Fruit fly (Drosophila melanogaster): Measurements from ENCODE around the gene Eig71Eg.

Gene Eig71Eg

DNA sequence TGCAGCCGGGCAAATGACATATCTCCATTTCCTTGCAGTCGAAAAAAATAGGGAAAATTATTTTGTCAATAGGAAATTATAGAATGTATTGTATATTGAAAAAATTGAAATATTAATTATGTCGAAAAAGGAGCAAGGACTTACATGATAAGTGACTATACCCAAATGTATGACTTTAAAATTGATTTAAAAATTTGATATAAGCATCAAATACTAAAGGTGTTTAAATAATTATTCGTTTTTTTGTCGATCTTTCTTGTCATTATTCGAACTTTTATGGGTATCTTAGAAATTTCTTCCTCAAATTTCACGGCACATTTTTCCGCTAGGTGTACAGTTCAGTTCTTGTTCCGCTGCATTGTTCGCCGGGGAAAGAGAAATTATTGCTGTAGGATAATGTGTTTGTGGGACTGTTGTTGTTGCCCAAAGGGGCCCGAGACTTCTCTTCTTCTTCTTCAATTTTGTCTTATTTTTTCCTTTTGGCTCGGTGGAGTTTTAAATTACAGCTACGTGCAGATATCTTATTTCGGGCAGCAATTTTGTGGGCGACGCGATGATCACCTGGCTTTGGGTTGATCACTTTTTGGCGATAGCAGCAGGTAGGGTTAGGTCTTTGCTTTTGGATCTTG is 43.0 kb downstream of the Eig71Eg start:
- TF ChIP-seq lz (GFP tag; optimal IDR thresholded peaks at IDR 0.05) (peak; percentile 74), CG8319 (GFP tag; optimal IDR thresholded peaks at IDR 0.05) (peak; percentile 49), CG9139 (GFP tag; optimal IDR thresholded peaks at IDR 0.05) (peak; percentile 33), Hr4 (GFP tag; optimal IDR thresholded peaks at IDR 0.05) (no peak), Ets21C (GFP tag; optimal IDR thresholded peaks at IDR 0.05) (peak; percentile 62), Eip93F (GFP tag; optimal IDR thresholded peaks at IDR 0.05) (no peak), topi (GFP tag; optimal IDR thresholded peaks at IDR 0.05) (peak; percentile 87), Gug (GFP tag; IDR thresholded peaks at IDR 0.05) (no peak), dsx (GFP tag; optimal IDR thresholded peaks at IDR 0.05; ENCODE audit: poor library complexity, severe bottlenecking) (peak; percentile 59), fd85E (GFP tag; optimal IDR thresholded peaks at IDR 0.05) (no peak), CG6808 (GFP tag; optimal IDR thresholded peaks at IDR 0.05) (peak; percentile 79), CG11762 (GFP tag; optimal IDR thresholded peaks at IDR 0.05; ENCODE audit: insufficient read depth) (peak; percentile 46), CG4318 (GFP tag; optimal IDR thresholded peaks at IDR 0.05) (peak; percentile 5), CG10631 (GFP tag; optimal IDR thresholded peaks at IDR 0.05) (peak; percentile 83), Lpt (GFP tag; optimal IDR thresholded peaks at IDR 0.05) (no peak), esn (GFP tag; optimal IDR thresholded peaks at IDR 0.05) (peak; percentile 91), CG8119 (GFP tag; IDR thresholded peaks at IDR 0.05) (peak; percentile 56; the same call in 2 of the 3 replicates), Ets96B (tag; optimal IDR thresholded peaks at IDR 0.05) (peak; percentile 85), CG11294 (GFP tag; IDR thresholded peaks at IDR 0.05) (no peak), CG31627 (GFP tag; optimal IDR thresholded peaks at IDR 0.05) (peak; percentile 82), CG1621 (tag; optimal IDR thresholded peaks at IDR 0.05) (no peak), CG7368 (GFP tag; optimal IDR thresholded peaks at IDR 0.05) (no peak), achi (GFP tag; optimal IDR thresholded peaks at IDR 0.05) (peak; percentile 84), Smox (GFP tag; optimal IDR thresholded peaks at IDR 0.05) (peak; percentile 89), ss (GFP tag; optimal IDR thresholded peaks at IDR 0.05) (peak; percentile 35 to 55), dac (GFP tag; optimal IDR thresholded peaks at IDR 0.05) (no peak), CG32006 (GFP tag; optimal IDR thresholded peaks at IDR 0.05) (peak; percentile 59), net (GFP tag; optimal IDR thresholded peaks at IDR 0.05) (peak; percentile 62), CG3919 (GFP tag; optimal IDR thresholded peaks at IDR 0.05) (peak; percentile 59), CG15336 (GFP tag; IDR thresholded peaks at IDR 0.05) (0 out of 2 replicates have a peak, but pooled peaks have one; percentile 10), CG8632 (GFP tag; optimal IDR thresholded peaks at IDR 0.05) (peak; percentile 80), svp (GFP tag) (peak; percentile 95), Eip75B (GFP tag; optimal IDR thresholded peaks at IDR 0.05) (peak; percentile 73), fd59A (GFP tag; optimal IDR thresholded peaks at IDR 0.05) (peak; percentile 76), CG6163 (GFP tag; IDR thresholded peaks at IDR 0.05) (peak; percentile 34; the same call in 1 of the 3 replicates), CG16779 (tag; optimal IDR thresholded peaks at IDR 0.05) (no peak), salr (GFP tag; optimal IDR thresholded peaks at IDR 0.05) (peak; percentile 20 to 83), CG34406 (GFP tag; optimal IDR thresholded peaks at IDR 0.05) (peak; percentile 77), CG11902 (GFP tag; optimal IDR thresholded peaks at IDR 0.05) (peak; percentile 39), Hr38 (GFP tag; optimal IDR thresholded peaks at IDR 0.05) (no peak), CG6854 (GFP tag; optimal IDR thresholded peaks at IDR 0.05) (peak; percentile 61), vri (GFP tag; optimal IDR thresholded peaks at IDR 0.05) (peak; percentile 23), Eip78C (GFP tag) (peak; percentile 97), Met (GFP tag; optimal IDR thresholded peaks at IDR 0.05) (peak; percentile 49), CG6276 (GFP tag; optimal IDR thresholded peaks at IDR 0.05) (no peak), spab (GFP tag; optimal IDR thresholded peaks at IDR 0.05) (peak; percentile 66), CG10669 (GFP tag; optimal IDR thresholded peaks at IDR 0.05) (peak; percentile 41), Sox102F (GFP tag; optimal IDR thresholded peaks at IDR 0.05) (peak; percentile 69), pdm3 (GFP tag; optimal IDR thresholded peaks at IDR 0.05) (peak; percentile 75), CG6792 (GFP tag; optimal IDR thresholded peaks at IDR 0.05) (peak; percentile 72), Sox15 (GFP tag; optimal IDR thresholded peaks at IDR 0.05) (peak; percentile 54)
